Fruit fly (Drosophila melanogaster) whole organism, prepupa: ENCODE measurements around the gene CG11656.
A peak's percentile ranks its signal among the peaks of the same experiment; 100 is the strongest.

Source experiments
- Blimp-1 ChIP-seq: fragments of 200-800 bp; sonication (Bioruptor generic); optimal IDR thresholded peaks from 3 replicates; lab custom pipeline; 2017; ENCODE audit warnings: missing biosample characterization, missing genetic modification characterization, mild to moderate bottlenecking, moderate library complexity, missing genetic modification reagents
- CG10631 ChIP-seq: fragments of 200-800 bp; sonication (Bioruptor generic); optimal IDR thresholded peaks from 2 replicates; lab custom pipeline; 2016; ENCODE audit warnings: missing biosample characterization, missing genetic modification characterization
- CG10669 ChIP-seq: fragments of 200-800 bp; sonication (Bioruptor generic); optimal IDR thresholded peaks from 3 replicates; lab custom pipeline; 2018; ENCODE audit warnings: missing biosample characterization, mild to moderate bottlenecking, missing genetic modification characterization, moderate library complexity
- CG11294 ChIP-seq: fragments of 200-800 bp; sonication (Bioruptor generic); IDR thresholded peaks from 2 replicates; pipeline ENCODE4 v1.3.6; 2022; ENCODE audit warnings: missing biosample characterization, missing genetic modification characterization
- CG11762 ChIP-seq: fragments of 200-800 bp; sonication (Bioruptor generic); optimal IDR thresholded peaks from 3 replicates; lab custom pipeline; 2016; ENCODE audit warnings: missing biosample characterization, missing genetic modification characterization; ENCODE audit not compliant: insufficient read depth
- CG11902 ChIP-seq: fragments of 200-800 bp; sonication (Bioruptor generic); optimal IDR thresholded peaks from 3 replicates; lab custom pipeline; 2016; ENCODE audit warnings: missing biosample characterization, missing genetic modification characterization
- CG15336 ChIP-seq: fragments of 200-800 bp; sonication (Bioruptor generic); IDR thresholded peaks from 2 replicates; pipeline ENCODE4 v1.3.6; 2022; ENCODE audit warnings: missing biosample characterization, missing genetic modification characterization
- CG16779 ChIP-seq: fragments of 200-800 bp; sonication (Bioruptor generic); optimal IDR thresholded peaks from 3 replicates; lab custom pipeline; 2017; ENCODE audit warnings: missing biosample characterization, mild to moderate bottlenecking, missing genetic modification characterization
- CG3032 ChIP-seq: fragments of 200-800 bp; optimal IDR thresholded peaks from 2 replicates; lab custom pipeline; 2019; ENCODE audit warnings: missing biosample characterization, mild to moderate bottlenecking, missing genetic modification characterization, moderate library complexity
- CG31627 ChIP-seq: fragments of 200-800 bp; sonication (Bioruptor generic); optimal IDR thresholded peaks from 3 replicates; lab custom pipeline; 2016; ENCODE audit warnings: missing biosample characterization, missing genetic modification characterization
- CG3919 ChIP-seq: fragments of 200-800 bp; sonication (Bioruptor generic); optimal IDR thresholded peaks from 3 replicates; lab custom pipeline; 2016; ENCODE audit warnings: missing biosample characterization, missing genetic modification characterization
- CG4318 ChIP-seq: fragments of 200-800 bp; sonication (Bioruptor generic); optimal IDR thresholded peaks from 3 replicates; lab custom pipeline; 2017; ENCODE audit warnings: missing biosample characterization, mild to moderate bottlenecking, missing genetic modification characterization
- CG6163 ChIP-seq: fragments of 200-800 bp; sonication (Bioruptor generic); IDR thresholded peaks from 3 replicates; pipeline ENCODE4 v1.3.6; 2022; ENCODE audit warnings: missing biosample characterization, missing genetic modification characterization
- CG6792 ChIP-seq: fragments of 200-800 bp; sonication (Bioruptor generic); optimal IDR thresholded peaks from 3 replicates; lab custom pipeline; 2016; ENCODE audit warnings: missing biosample characterization, missing genetic modification characterization
- CG6808 ChIP-seq: fragments of 200-800 bp; sonication (Bioruptor generic); optimal IDR thresholded peaks from 3 replicates; lab custom pipeline; 2017; ENCODE audit warnings: missing biosample characterization, missing genetic modification characterization, mild to moderate bottlenecking, moderate library complexity, missing genetic modification reagents
- CG6854 ChIP-seq: fragments of 200-800 bp; sonication (Bioruptor generic); optimal IDR thresholded peaks from 2 replicates; lab custom pipeline; 2017; ENCODE audit warnings: missing biosample characterization, mild to moderate bottlenecking, missing genetic modification characterization
- CG7368 ChIP-seq: fragments of 200-800 bp; sonication (Bioruptor generic); optimal IDR thresholded peaks from 3 replicates; lab custom pipeline; 2016; ENCODE audit warnings: missing biosample characterization, missing genetic modification characterization
- CG8319 ChIP-seq: fragments of 200-800 bp; sonication (Bioruptor generic); optimal IDR thresholded peaks from 3 replicates; lab custom pipeline; 2016; ENCODE audit warnings: missing biosample characterization, missing genetic modification characterization
- CG8632 ChIP-seq: fragments of 200-800 bp; sonication (Bioruptor generic); optimal IDR thresholded peaks from 3 replicates; lab custom pipeline; 2016; ENCODE audit warnings: missing biosample characterization, missing genetic modification characterization
- Eip78C ChIP-seq: fragments of 200-800 bp; sonication (Bioruptor generic); peaks from one replicate; lab custom pipeline; 2016; ENCODE audit warnings: missing biosample characterization, missing genetic modification characterization
- Eip93F ChIP-seq: fragments of 200-800 bp; sonication (Bioruptor generic); optimal IDR thresholded peaks from 2 replicates; lab custom pipeline; 2016; ENCODE audit warnings: missing biosample characterization, mild to moderate bottlenecking, missing genetic modification characterization
- Ets96B ChIP-seq: fragments of 200-800 bp; optimal IDR thresholded peaks from 2 replicates; lab custom pipeline; 2019; ENCODE audit warnings: missing biosample characterization, mild to moderate bottlenecking, missing genetic modification characterization, moderate library complexity
- Gug ChIP-seq: fragments of 200-800 bp; sonication (Bioruptor generic); IDR thresholded peaks from 2 replicates; pipeline ENCODE4 v1.3.6; 2022; ENCODE audit warnings: missing biosample characterization, missing genetic modification characterization
- Hr38 ChIP-seq: sonication (Bioruptor generic); optimal IDR thresholded peaks from 2 replicates; lab custom pipeline; 2016; ENCODE audit warnings: missing biosample characterization, missing genetic modification characterization
- Hr39 ChIP-seq: fragments of 200-800 bp; sonication (Bioruptor generic); optimal IDR thresholded peaks from 2 replicates; lab custom pipeline; 2016; ENCODE audit warnings: missing biosample characterization, missing genetic modification characterization
- Hr4 ChIP-seq: fragments of 200-800 bp; sonication (Bioruptor generic); optimal IDR thresholded peaks from 3 replicates; lab custom pipeline; 2016; ENCODE audit warnings: missing biosample characterization, missing genetic modification characterization
- Lpt ChIP-seq: fragments of 200-800 bp; sonication (Bioruptor generic); optimal IDR thresholded peaks from 3 replicates; lab custom pipeline; 2016; ENCODE audit warnings: missing biosample characterization, missing genetic modification characterization
- Sox14 ChIP-seq: fragments of 200-800 bp; sonication (Bioruptor generic); optimal IDR thresholded peaks from 3 replicates; lab custom pipeline; 2016; ENCODE audit warnings: missing biosample characterization, missing genetic modification characterization
- Sox15 ChIP-seq: fragments of 200-800 bp; sonication (Bioruptor generic); optimal IDR thresholded peaks from 3 replicates; lab custom pipeline; 2016; ENCODE audit warnings: missing biosample characterization, missing genetic modification characterization
- achi ChIP-seq: fragments of 200-800 bp; sonication (Bioruptor generic); optimal IDR thresholded peaks from 3 replicates; lab custom pipeline; 2016; ENCODE audit warnings: missing biosample characterization, missing genetic modification characterization
- acj6 ChIP-seq: fragments of 200-800 bp; sonication (Bioruptor generic); optimal IDR thresholded peaks from 3 replicates; lab custom pipeline; 2016; ENCODE audit warnings: missing biosample characterization, missing genetic modification characterization
- cyc ChIP-seq: fragments of 200-800 bp; sonication (Bioruptor generic); optimal IDR thresholded peaks from 3 replicates; lab custom pipeline; 2016; ENCODE audit warnings: missing biosample characterization, missing genetic modification characterization
- dac ChIP-seq: fragments of 200-800 bp; sonication (Bioruptor generic); optimal IDR thresholded peaks from 2 replicates; lab custom pipeline; 2017; ENCODE audit warnings: missing biosample characterization, mild to moderate bottlenecking, missing genetic modification characterization
- dsx ChIP-seq: fragments of 200-800 bp; optimal IDR thresholded peaks from 3 replicates; lab custom pipeline; 2019; ENCODE audit warnings: missing biosample characterization, mild to moderate bottlenecking, missing genetic modification characterization, moderate library complexity; ENCODE audit not compliant: poor library complexity, severe bottlenecking
- eg ChIP-seq: fragments of 200-800 bp; sonication (Bioruptor generic); IDR thresholded peaks from 3 replicates; pipeline ENCODE4 v1.3.6; 2022; ENCODE audit warnings: missing biosample characterization, missing genetic modification characterization
- esn ChIP-seq: fragments of 200-800 bp; sonication (Bioruptor generic); optimal IDR thresholded peaks from 2 replicates; lab custom pipeline; 2016; ENCODE audit warnings: missing biosample characterization, mild to moderate bottlenecking, missing genetic modification characterization, moderate library complexity
- fkh ChIP-seq: fragments of 200-800 bp; sonication (Bioruptor generic); optimal IDR thresholded peaks from 3 replicates; lab custom pipeline; 2017; ENCODE audit warnings: missing biosample characterization, mild to moderate bottlenecking, missing genetic modification characterization, moderate library complexity
- net ChIP-seq: fragments of 200-800 bp; sonication (Bioruptor generic); optimal IDR thresholded peaks from 3 replicates; lab custom pipeline; 2016; ENCODE audit warnings: missing biosample characterization, missing genetic modification characterization
- pdm3 ChIP-seq: fragments of 200-800 bp; sonication (Bioruptor generic); optimal IDR thresholded peaks from 3 replicates; lab custom pipeline; 2016; ENCODE audit warnings: missing biosample characterization, missing genetic modification characterization
- salr ChIP-seq, 2 experiments: fragments of 200-800 bp; sonication (Bioruptor generic); optimal IDR thresholded peaks; 3 replicates each; lab custom pipeline; 2016 to 2018; ENCODE audit warnings: missing biosample characterization in 2 of 2, missing genetic modification characterization in 2 of 2, mild to moderate bottlenecking in 1 of 2
- ss ChIP-seq, 2 experiments: fragments of 200-800 bp; sonication (Bioruptor generic); optimal IDR thresholded peaks; 2 replicates in 1 of 2; 3 replicates in 1 of 2; lab custom pipeline; 2017 to 2018; ENCODE audit warnings: mild to moderate bottlenecking in 2 of 2, missing biosample characterization in 2 of 2, missing genetic modification characterization in 2 of 2, moderate library complexity in 1 of 2
- svp ChIP-seq: fragments of 200-800 bp; sonication (Bioruptor generic); peaks from one replicate; lab custom pipeline; 2016; ENCODE audit warnings: missing biosample characterization, missing genetic modification characterization
- vri ChIP-seq: fragments of 200-800 bp; sonication (Bioruptor generic); optimal IDR thresholded peaks from 3 replicates; lab custom pipeline; 2016; ENCODE audit warnings: missing biosample characterization, mild to moderate bottlenecking, missing genetic modification characterization

Gene CG11656

dm6 chr3R:13014168-13014881, 4.6 kb downstream of the CG11656 start (continued):
- TF ChIP-seq eg (GFP tag; lab: Robert Waterston, UW) (peak; percentile 54), dac (GFP tag; lab: Kevin White, UChicago) (no peak), CG11294 (peak; percentile 45; the same call in 1 of the 2 replicates), Gug (no peak; the same call in 1 of the 2 replicates), CG8632 (no peak), CG31627 (GFP tag; lab: Kevin White, UChicago) (no peak), cyc (GFP tag; lab: Kevin White, UChicago) (no peak)

- peak; percentile 4 for TF ChIP-seq CG6854
- 0 out of 3 replicates have a peak, but pooled peaks have one; percentile 23 for TF ChIP-seq eg (GFP tag; lab: Robert Waterston, UW)
- TF ChIP-seq Lpt (GFP tag; lab: Kevin White, UChicago) = no peak
- TF ChIP-seq Blimp-1 (GFP tag; lab: Kevin White, UChicago) = peak; percentile 84
- TF ChIP-seq achi (GFP tag; lab: Kevin White, UChicago) = no peak
- peak; percentile 3 for TF ChIP-seq Sox14 (GFP tag; lab: Kevin White, UChicago)
- TF ChIP-seq esn = no peak
- TF ChIP-seq CG15336 (GFP tag; lab: Robert Waterston, UW) = no peak
These were observed 5.7 kb downstream of the CG11656 start for dm6 chr3R:13015402-13015801.

DNA sequence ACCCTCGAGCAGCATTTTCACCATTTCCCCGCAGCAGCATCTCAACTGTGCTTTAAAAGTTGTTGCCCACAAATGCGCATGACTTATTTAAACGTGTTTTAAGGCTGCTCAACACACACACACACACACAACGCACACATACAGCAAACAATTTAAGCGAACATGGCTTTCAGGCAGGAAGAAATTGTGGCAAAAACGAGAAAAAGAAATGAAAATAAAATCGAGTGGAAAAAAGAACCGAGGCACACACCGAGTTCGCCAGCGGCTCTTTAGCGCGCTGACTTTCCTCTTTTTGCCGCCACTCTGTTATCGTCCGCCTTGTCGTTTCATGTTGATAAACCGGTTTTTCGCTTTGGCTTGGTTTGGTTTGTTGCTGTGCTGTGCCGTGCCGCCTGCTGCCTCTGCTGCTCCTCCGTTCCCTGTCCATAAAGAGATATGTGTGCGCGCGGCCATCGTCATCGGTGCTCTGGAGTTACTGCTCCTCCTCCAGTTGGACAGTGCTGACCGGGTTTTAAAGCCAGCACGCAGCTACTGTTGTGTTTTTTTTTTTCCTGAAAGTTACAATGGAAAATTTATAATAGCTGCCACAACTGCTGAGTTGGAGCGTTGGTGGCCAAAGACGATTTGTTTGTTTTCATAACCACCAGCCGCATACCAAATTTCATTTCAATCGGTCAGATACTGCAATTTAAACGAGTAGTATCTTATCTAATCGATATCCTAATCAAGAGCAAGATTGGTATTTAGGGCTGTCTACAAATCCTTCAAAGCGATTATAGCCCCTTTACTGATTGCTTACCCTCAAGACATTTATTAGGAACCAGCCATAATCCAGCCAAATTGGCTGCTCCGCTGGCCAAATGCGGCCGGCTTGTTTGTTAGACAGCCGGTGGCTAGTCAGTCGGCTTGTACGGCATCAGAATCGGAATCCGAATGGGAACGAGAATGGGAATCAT, 6.4 kb downstream of the CG11656 start:
- TF ChIP-seq CG6163 (peak; percentile 50; the same call in 1 of the 3 replicates), CG16779 (peak; percentile 46), CG15336 (GFP tag; lab: Robert Waterston, UW) (peak; percentile 24; the same call in 1 of the 2 replicates), dsx (GFP tag; lab: Kevin White, UChicago) (peak; percentile 61), CG10631 (peak; percentile 74), Hr39 (GFP tag; lab: Kevin White, UChicago) (no peak), CG11902 (GFP tag; lab: Kevin White, UChicago) (no peak), esn (peak; percentile 11), Sox15 (GFP tag; lab: Kevin White, UChicago) (no peak), CG3032 (tag; lab: Kevin White, UChicago) (no peak), Hr38 (GFP tag; lab: Kevin White, UChicago) (no peak), CG6792 (GFP tag; lab: Kevin White, UChicago) (no peak), Blimp-1 (GFP tag; lab: Kevin White, UChicago) (peak; percentile 32), Hr4 (GFP tag; lab: Kevin White, UChicago) (no peak), CG8319 (GFP tag; lab: Kevin White, UChicago) (no peak), CG6808 (GFP tag; lab: Kevin White, UChicago) (peak; percentile 42), ss (GFP tag; optimal IDR thresholded peaks at IDR 0.05; lab: Kevin White, UChicago) (peak; percentile 51 to 70), cyc (GFP tag; lab: Kevin White, UChicago) (peak; percentile 4), achi (GFP tag; lab: Kevin White, UChicago) (no peak), CG3919 (GFP tag; lab: Kevin White, UChicago) (no peak), CG31627 (GFP tag; lab: Kevin White, UChicago) (no peak), fkh (GFP tag; lab: Kevin White, UChicago) (peak; percentile 21), svp (GFP tag; lab: Kevin White, UChicago) (no peak), Ets96B (tag; lab: Kevin White, UChicago) (peak; percentile 14), CG4318 (GFP tag; lab: Kevin White, UChicago) (no peak), Eip93F (GFP tag; lab: Kevin White, UChicago) (peak; percentile 18), CG10669 (GFP tag; lab: Kevin White, UChicago) (no peak), net (GFP tag; lab: Kevin White, UChicago) (peak; percentile 19), acj6 (GFP tag; lab: Kevin White, UChicago) (no peak), salr (GFP tag; optimal IDR thresholded peaks at IDR 0.05; lab: Kevin White, UChicago) (no peak), CG11762 (GFP tag; lab: Kevin White, UChicago) (no peak), Eip78C (GFP tag; lab: Kevin White, UChicago) (peak; percentile 84), CG7368 (GFP tag; lab: Kevin White, UChicago) (no peak), CG11294 (no peak), vri (GFP tag; lab: Kevin White, UChicago) (peak; percentile 72), pdm3 (GFP tag; lab: Kevin White, UChicago) (no peak)
